Worm (Caenorhabditis elegans) whole organism, late embryonic: ENCODE results near the gene flp-3.

Experiments used
- ceh-14 ChIP-seq: sonication (generic microtip); optimal IDR thresholded peaks from 2 replicates; lab custom pipeline; 2016; ENCODE audit warnings: missing genotype, missing genetic modification characterization, missing compliant biosample characterization
- ceh-22 ChIP-seq: sonication (generic microtip); optimal IDR thresholded peaks from 2 replicates; lab custom pipeline; 2017; ENCODE audit warnings: missing biosample characterization, missing genetic modification characterization
- ceh-48 ChIP-seq: sonication (generic microtip); optimal IDR thresholded peaks from 2 replicates; lab custom pipeline; 2016; ENCODE audit warnings: missing genetic modification characterization, inconsistent platforms, missing compliant biosample characterization
- ceh-6 ChIP-seq: fragments of 200-800 bp; sonication (Bioruptor generic); optimal IDR thresholded peaks from 2 replicates; lab custom pipeline; 2018; ENCODE audit warnings: mild to moderate bottlenecking, missing genetic modification characterization, missing compliant biosample characterization
- elt-2 ChIP-seq: sonication (generic microtip); optimal IDR thresholded peaks from 2 replicates; lab custom pipeline; 2016; ENCODE audit warnings: missing genetic modification reagents, missing genetic modification characterization, missing compliant biosample characterization
- eyg-1 ChIP-seq: sonication (generic microtip); optimal IDR thresholded peaks from 2 replicates; lab custom pipeline; 2016; ENCODE audit warnings: missing genotype, missing genetic modification characterization, missing compliant biosample characterization
- hlh-13 ChIP-seq: fragments of 200-800 bp; sonication (Bioruptor generic); optimal IDR thresholded peaks from 2 replicates; lab custom pipeline; 2018; ENCODE audit warnings: mild to moderate bottlenecking, missing genetic modification characterization, missing compliant biosample characterization
- lim-6 ChIP-seq: sonication (generic microtip); optimal IDR thresholded peaks from 2 replicates; lab custom pipeline; 2016; ENCODE audit warnings: missing genetic modification characterization, missing compliant biosample characterization
- nfya-1 ChIP-seq: sonication (generic microtip); optimal IDR thresholded peaks from 2 replicates; lab custom pipeline; 2017; ENCODE audit warnings: missing genetic modification characterization, mild to moderate bottlenecking, missing compliant biosample characterization, antibody characterized with exemption, moderate library complexity
- pha-2 ChIP-seq: sonication (generic microtip); optimal IDR thresholded peaks from 2 replicates; lab custom pipeline; 2017; ENCODE audit warnings: mild to moderate bottlenecking, missing genetic modification characterization, missing compliant biosample characterization
- pha-4 ChIP-seq: fragments of 150-350 bp; optimal IDR thresholded peaks from 2 replicates; lab custom pipeline; 2018; ENCODE audit warnings: missing biosample characterization, missing genetic modification reagents, missing genetic modification characterization
- pros-1 ChIP-seq: fragments of 150-350 bp; optimal IDR thresholded peaks from 2 replicates; lab custom pipeline; 2014; ENCODE audit warnings: missing biosample characterization, missing genetic modification reagents, missing genetic modification characterization
- ztf-16 ChIP-seq: sonication (generic microtip); optimal IDR thresholded peaks from 2 replicates; lab custom pipeline; 2017; ENCODE audit warnings: missing genetic modification characterization, missing compliant biosample characterization

ce11 chrX:10113677-10114076, 20.9 kb upstream of the flp-3 start:
- TF ChIP-seq ztf-16 (tag; lab: Kevin White, UChicago) = no peak
- no peak for TF ChIP-seq ceh-6 (GFP tag; lab: Kevin White, UChicago)
- no peak for TF ChIP-seq ceh-22
- TF ChIP-seq eyg-1 (tag; lab: Kevin White, UChicago) = no peak
- no peak for TF ChIP-seq lim-6
- TF ChIP-seq pros-1 (tag; lab: Kevin White, UChicago) = no peak
- no peak for TF ChIP-seq ceh-14 (tag; lab: Kevin White, UChicago)
- no peak for TF ChIP-seq pha-2 (tag; lab: Kevin White, UChicago)
- TF ChIP-seq nfya-1 = no peak
- TF ChIP-seq ceh-48 (tag; lab: Kevin White, UChicago) = no peak
- no peak for TF ChIP-seq elt-2 (tag; lab: Kevin White, UChicago)
- no peak for TF ChIP-seq hlh-13
- TF ChIP-seq pha-4 (tag; lab: Kevin White, UChicago) = no peak
